Fruit fly (Drosophila melanogaster): ENCODE measurements around the gene Caf1-180.

Gene Caf1-180

dm6 chrX:8624867-8625266 is 18.8 kb upstream of the Caf1-180 start:
- TF ChIP-seq CG3838 (GFP tag; optimal IDR thresholded peaks at IDR 0.05) = peak; percentile 20
- TF ChIP-seq insv (GFP tag; optimal IDR thresholded peaks at IDR 0.05) = no peak
- TF ChIP-seq cg (GFP tag; optimal IDR thresholded peaks at IDR 0.05) = peak; percentile 97
- TF ChIP-seq CG6791 (GFP tag; IDR thresholded peaks at IDR 0.05; ENCODE audit: partially characterized antibody) = peak; percentile 58; the same call in 2 of the 3 replicates
- no peak for TF ChIP-seq prd (optimal IDR thresholded peaks at IDR 0.05)
- peak; percentile 36; the same call in 1 of the 3 replicates for TF ChIP-seq prd (GFP tag; IDR thresholded peaks at IDR 0.05)
- peak; percentile 76 for TF ChIP-seq phol (tag; optimal IDR thresholded peaks at IDR 0.05)
- TF ChIP-seq CG8388 (GFP tag; optimal IDR thresholded peaks at IDR 0.05) = no peak
- no peak for TF ChIP-seq CG18011 (GFP tag; optimal IDR thresholded peaks at IDR 0.05)
- TF ChIP-seq C15 (GFP tag; IDR thresholded peaks at IDR 0.05) = no peak
- no peak for TF ChIP-seq Mad (GFP tag; optimal IDR thresholded peaks at IDR 0.05)
- no peak for TF ChIP-seq CG1024 (GFP tag; IDR thresholded peaks at IDR 0.05)
- no peak for TF ChIP-seq E2f1 (GFP tag; IDR thresholded peaks at IDR 0.05)
- TF ChIP-seq Bgb (GFP tag; IDR thresholded peaks at IDR 0.05; ENCODE audit: partially characterized antibody) = peak; percentile 41; the same call in 1 of the 2 replicates
- no peak for TF ChIP-seq cwo (GFP tag; optimal IDR thresholded peaks at IDR 0.05)
- TF ChIP-seq Pdp1 (GFP tag; optimal IDR thresholded peaks at IDR 0.05) = peak in 1 of 2 experiments; percentile 13
- 0 out of 2 replicates have a peak, but pooled peaks have one; percentile 35 for TF ChIP-seq bbx (GFP tag; IDR thresholded peaks at IDR 0.05; ENCODE audit: partially characterized antibody)
- TF ChIP-seq Lim3 (GFP tag; IDR thresholded peaks at IDR 0.05) = no peak
- TF ChIP-seq eyg (GFP tag; optimal IDR thresholded peaks at IDR 0.05) = no peak
- peak; percentile 11 for TF ChIP-seq CG10462 (GFP tag; optimal IDR thresholded peaks at IDR 0.05)
- no peak for TF ChIP-seq hkb (optimal IDR thresholded peaks at IDR 0.05)
- TF ChIP-seq hkb (GFP tag; IDR thresholded peaks at IDR 0.05) = peak; percentile 47
- TF ChIP-seq Rx (GFP tag; IDR thresholded peaks at IDR 0.05) = 0 out of 2 replicates have a peak, but pooled peaks have one; percentile 21
- peak; percentile 99 for TF ChIP-seq Nf-YC (tag; optimal IDR thresholded peaks at IDR 0.05)
- peak; percentile 25 for TF ChIP-seq CG33557 (GFP tag; optimal IDR thresholded peaks at IDR 0.05)
- peak; percentile 52 for TF ChIP-seq Nf-YA (GFP tag; IDR thresholded peaks at IDR 0.05)
- no peak for TF ChIP-seq MBD-R2 (GFP tag; IDR thresholded peaks at IDR 0.05)
- no peak for TF ChIP-seq CG9437 (GFP tag; optimal IDR thresholded peaks at IDR 0.05)
- TF ChIP-seq Adf1 (GFP tag; IDR thresholded peaks at IDR 0.05) = peak; percentile 92
- no peak for TF ChIP-seq CG10959 (GFP tag; IDR thresholded peaks at IDR 0.05)
- TF ChIP-seq CG1832 (GFP tag; optimal IDR thresholded peaks at IDR 0.05) = peak; percentile 99
- TF ChIP-seq CG11695 (GFP tag; IDR thresholded peaks at IDR 0.05) = 0 out of 3 replicates have a peak, but pooled peaks have one; percentile 43
- TF ChIP-seq Rfx (GFP tag; IDR thresholded peaks at IDR 0.05) = 0 out of 2 replicates have a peak, but pooled peaks have one; percentile 8
- no peak for TF ChIP-seq hb (GFP tag; IDR thresholded peaks at IDR 0.05; ENCODE audit: partially characterized antibody)
- TF ChIP-seq Med (GFP tag) = peak; percentile 81
- TF ChIP-seq CG32532 (GFP tag; IDR thresholded peaks at IDR 0.05) = peak; percentile 33; the same call in 1 of the 2 replicates
- TF ChIP-seq CG12219 (GFP tag; optimal IDR thresholded peaks at IDR 0.05) = peak; percentile 7
- no peak for TF ChIP-seq da (GFP tag; optimal IDR thresholded peaks at IDR 0.05)
- peak; percentile 99 for TF ChIP-seq CG8478 (optimal IDR thresholded peaks at IDR 0.05)
- peak; percentile 97 for TF ChIP-seq Nf-YB (GFP tag; optimal IDR thresholded peaks at IDR 0.05)
- TF ChIP-seq Optix (GFP tag; IDR thresholded peaks at IDR 0.05) = no peak
- TF ChIP-seq knrl (GFP tag; IDR thresholded peaks at IDR 0.05; ENCODE audit: partially characterized antibody) = 0 out of 3 replicates have a peak, but pooled peaks have one; percentile 5
- TF ChIP-seq zfh1 (GFP tag; IDR thresholded peaks at IDR 0.05) = no peak
- peak; percentile 71 for TF ChIP-seq HLHmδ (GFP tag; optimal IDR thresholded peaks at IDR 0.05)
- peak; percentile 16 for TF ChIP-seq nerfin-1 (tag; optimal IDR thresholded peaks at IDR 0.05)
- TF ChIP-seq CG2712 (tag; optimal IDR thresholded peaks at IDR 0.05) = peak; percentile 24
- TF ChIP-seq CG34376 (GFP tag; optimal IDR thresholded peaks at IDR 0.05) = no peak
- 0 out of 4 replicates have a peak, but pooled peaks have one; percentile 62 for TF ChIP-seq chinmo (GFP tag; IDR thresholded peaks at IDR 0.05; ENCODE audit: partially characterized antibody)
- 0 out of 2 replicates have a peak, but pooled peaks have one; percentile 55 for TF ChIP-seq CG42726 (GFP tag; IDR thresholded peaks at IDR 0.05; ENCODE audit: partially characterized antibody)
- TF ChIP-seq CG10147 (GFP tag; optimal IDR thresholded peaks at IDR 0.05) = peak; percentile 1
